Worm (Caenorhabditis elegans) whole organism, L2 larva: Measurements from ENCODE around the gene ncs-7.

ENCODE experiments used
- elt-3 ChIP-seq: sonication (generic microtip); optimal IDR thresholded peaks from 2 replicates; lab custom pipeline; 2017; ENCODE audit warnings: missing biosample characterization, missing genetic modification characterization
- fos-1 ChIP-seq: fragments of 150-350 bp; optimal IDR thresholded peaks from 2 replicates; lab custom pipeline; 2014; ENCODE audit warnings: missing biosample characterization, missing genetic modification characterization
- nhr-10 ChIP-seq: sonication (generic microtip); optimal IDR thresholded peaks from 2 replicates; lab custom pipeline; 2017; ENCODE audit warnings: missing biosample characterization, missing genetic modification characterization

DNA sequence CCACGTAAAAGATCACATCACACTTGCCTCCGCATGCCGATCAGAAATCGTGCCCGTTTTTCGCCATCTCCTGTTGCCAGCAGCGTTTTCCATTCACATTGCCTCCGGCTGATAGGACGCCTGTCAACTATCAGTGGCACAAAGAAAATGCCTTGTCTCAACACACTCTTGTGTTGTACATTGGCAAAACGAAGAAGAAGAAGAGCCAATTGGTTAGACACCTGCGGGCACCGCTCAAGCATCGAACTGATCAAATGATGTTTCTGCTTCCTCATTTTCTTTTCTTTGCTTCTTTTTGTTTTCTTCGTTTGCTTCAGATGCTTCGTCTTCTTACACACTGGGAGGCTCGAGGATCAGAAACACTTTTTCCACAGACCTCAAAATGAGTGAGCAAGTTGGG lies 52.9 kb downstream of the ncs-7 start:
- no peak for TF ChIP-seq elt-3 (tag; lab: Kevin White, UChicago)
- TF ChIP-seq nhr-10 (tag; lab: Kevin White, UChicago) = no peak
- no peak for TF ChIP-seq fos-1 (tag; lab: Kevin White, UChicago)
